Worm (Caenorhabditis elegans) whole organism, L2 larva: ENCODE results near the gene F11E6.10.

ENCODE experiments used
- aly-2 ChIP-seq: fragments of 150-350 bp; optimal IDR thresholded peaks from 2 replicates; lab custom pipeline; 2014; ENCODE audit warnings: missing biosample characterization, missing genetic modification characterization
- ama-1 ChIP-seq: fragments of 150-350 bp; optimal IDR thresholded peaks from 2 replicates; lab custom pipeline; 2018; ENCODE audit warnings: inconsistent platforms
- elt-3 ChIP-seq: sonication (generic microtip); optimal IDR thresholded peaks from 2 replicates; lab custom pipeline; 2017; ENCODE audit warnings: missing biosample characterization, missing genetic modification characterization
- fos-1 ChIP-seq: fragments of 150-350 bp; optimal IDR thresholded peaks from 2 replicates; lab custom pipeline; 2014; ENCODE audit warnings: missing biosample characterization, missing genetic modification characterization
- nhr-237 ChIP-seq: fragments of 150-350 bp; optimal IDR thresholded peaks from 2 replicates; lab custom pipeline; 2014; ENCODE audit warnings: missing biosample characterization, missing genetic modification characterization
- sma-3 ChIP-seq: sonication (generic microtip); optimal IDR thresholded peaks from 2 replicates; lab custom pipeline; 2016; ENCODE audit warnings: missing genetic modification reagents, missing genetic modification characterization, missing compliant biosample characterization
- unc-55 ChIP-seq: fragments of 150-350 bp; sonication (generic microtip); optimal IDR thresholded peaks from 3 replicates; lab custom pipeline; 2014; ENCODE audit warnings: missing biosample characterization, missing genetic modification reagents, missing genetic modification characterization
- unc-62 ChIP-seq: fragments of 150-350 bp; optimal IDR thresholded peaks from 2 replicates; lab custom pipeline; 2014; ENCODE audit warnings: missing biosample characterization, missing genetic modification reagents, missing genetic modification characterization
- ztf-4 ChIP-seq: fragments of 150-350 bp; optimal IDR thresholded peaks from 2 replicates; lab custom pipeline; 2014; ENCODE audit warnings: missing biosample characterization, missing genetic modification characterization

- TF ChIP-seq sma-3 (GFP tag; lab: Kevin White, UChicago) (no peak), nhr-237 (tag; lab: Kevin White, UChicago) (no peak), ztf-4 (tag; lab: Kevin White, UChicago) (no peak), fos-1 (tag; lab: Kevin White, UChicago) (no peak), elt-3 (tag; lab: Kevin White, UChicago) (no peak), unc-55 (GFP tag; lab: Kevin White, UChicago) (no peak), aly-2 (tag; lab: Kevin White, UChicago) (no peak), unc-62 (GFP tag; lab: Kevin White, UChicago) (no peak), ama-1 (no peak)
Observed at ce11 chrIV:17448319-17448718, 14.6 kb downstream of the F11E6.10 start.
